Worm (Caenorhabditis elegans) whole organism, late embryonic: Measurements from ENCODE around the gene C49C8.1.

Source experiments
- C08G9.2 ChIP-seq: sonication (generic microtip); optimal IDR thresholded peaks from 2 replicates; lab custom pipeline; 2016; ENCODE audit warnings: mild to moderate bottlenecking, missing genetic modification characterization, moderate library complexity, missing compliant biosample characterization
- C38D4.7 ChIP-seq: fragments of 200-800 bp; sonication (Bioruptor generic); optimal IDR thresholded peaks from 2 replicates; lab custom pipeline; 2018; ENCODE audit warnings: mild to moderate bottlenecking, missing genetic modification characterization, moderate library complexity, missing compliant biosample characterization
- K02D7.2 ChIP-seq: sonication (generic microtip); optimal IDR thresholded peaks from 2 replicates; lab custom pipeline; 2017; ENCODE audit warnings: mild to moderate bottlenecking, missing genetic modification characterization, missing compliant biosample characterization
- Y22D7AL.16 ChIP-seq: sonication (generic microtip); optimal IDR thresholded peaks from 2 replicates; lab custom pipeline; 2016; ENCODE audit warnings: missing genetic modification characterization, missing compliant biosample characterization
- ama-1 ChIP-seq: fragments of 150-350 bp; optimal IDR thresholded peaks from 2 replicates; lab custom pipeline; 2014
- ceh-18 ChIP-seq: sonication (generic microtip); optimal IDR thresholded peaks from 2 replicates; lab custom pipeline; 2016; ENCODE audit warnings: missing genetic modification characterization, missing compliant biosample characterization
- ceh-19 ChIP-seq: fragments of 200-800 bp; sonication (Bioruptor generic); optimal IDR thresholded peaks from 2 replicates; lab custom pipeline; 2018; ENCODE audit warnings: mild to moderate bottlenecking, missing genetic modification characterization, missing compliant biosample characterization
- ceh-2 ChIP-seq: sonication (generic microtip); optimal IDR thresholded peaks from 2 replicates; lab custom pipeline; 2016; ENCODE audit warnings: missing genotype, missing genetic modification characterization, missing compliant biosample characterization
- ceh-30 ChIP-seq: fragments of 150-350 bp; optimal IDR thresholded peaks from 2 replicates; lab custom pipeline; 2014; ENCODE audit warnings: missing biosample characterization, missing genetic modification characterization
- ceh-31 ChIP-seq: sonication (generic microtip); optimal IDR thresholded peaks from 2 replicates; lab custom pipeline; 2016; ENCODE audit warnings: missing genetic modification characterization, missing compliant biosample characterization
- ceh-45 ChIP-seq: fragments of 200-800 bp; sonication (Bioruptor generic); IDR thresholded peaks from 2 replicates; pipeline ENCODE4 v1.3.6; 2022; ENCODE audit warnings: missing genetic modification reagents, missing genetic modification characterization, missing compliant biosample characterization
- ceh-48 ChIP-seq: sonication (generic microtip); optimal IDR thresholded peaks from 2 replicates; lab custom pipeline; 2016; ENCODE audit warnings: missing genetic modification characterization, inconsistent platforms, missing compliant biosample characterization
- ceh-6 ChIP-seq: fragments of 200-800 bp; sonication (Bioruptor generic); optimal IDR thresholded peaks from 2 replicates; lab custom pipeline; 2018; ENCODE audit warnings: mild to moderate bottlenecking, missing genetic modification characterization, missing compliant biosample characterization
- che-1 ChIP-seq: sonication (generic microtip); optimal IDR thresholded peaks from 2 replicates; lab custom pipeline; 2016; ENCODE audit warnings: mild to moderate bottlenecking, missing genetic modification characterization, missing compliant biosample characterization
- dmd-4 ChIP-seq: sonication (generic microtip); optimal IDR thresholded peaks from 2 replicates; lab custom pipeline; 2016; ENCODE audit warnings: borderline replicate concordance, missing genetic modification characterization, missing compliant biosample characterization
- eyg-1 ChIP-seq: sonication (generic microtip); optimal IDR thresholded peaks from 2 replicates; lab custom pipeline; 2016; ENCODE audit warnings: missing genotype, missing genetic modification characterization, missing compliant biosample characterization
- gmeb-2 ChIP-seq: sonication (generic microtip); optimal IDR thresholded peaks from 2 replicates; lab custom pipeline; 2016; ENCODE audit warnings: missing genetic modification characterization, inconsistent platforms, missing compliant biosample characterization
- hlh-13 ChIP-seq: fragments of 200-800 bp; sonication (Bioruptor generic); optimal IDR thresholded peaks from 2 replicates; lab custom pipeline; 2018; ENCODE audit warnings: mild to moderate bottlenecking, missing genetic modification characterization, missing compliant biosample characterization
- hlh-6 ChIP-seq: sonication (generic microtip); optimal IDR thresholded peaks from 2 replicates; lab custom pipeline; 2016; ENCODE audit warnings: missing genotype, missing genetic modification characterization, missing compliant biosample characterization
- madf-2 ChIP-seq: sonication (generic microtip); optimal IDR thresholded peaks from 2 replicates; lab custom pipeline; 2017; ENCODE audit warnings: missing genetic modification characterization, missing compliant biosample characterization
- nfya-1 ChIP-seq: sonication (generic microtip); optimal IDR thresholded peaks from 2 replicates; lab custom pipeline; 2017; ENCODE audit warnings: missing genetic modification characterization, mild to moderate bottlenecking, missing compliant biosample characterization, antibody characterized with exemption, moderate library complexity
- npax-4 ChIP-seq: sonication (generic microtip); optimal IDR thresholded peaks from 2 replicates; lab custom pipeline; 2016; ENCODE audit warnings: missing genetic modification characterization, missing compliant biosample characterization
- pax-1 ChIP-seq: fragments of 150-350 bp; optimal IDR thresholded peaks from 2 replicates; lab custom pipeline; 2014; ENCODE audit warnings: missing biosample characterization, missing genetic modification characterization
- pha-2 ChIP-seq: sonication (generic microtip); optimal IDR thresholded peaks from 2 replicates; lab custom pipeline; 2017; ENCODE audit warnings: mild to moderate bottlenecking, missing genetic modification characterization, missing compliant biosample characterization
- pha-4 ChIP-seq: fragments of 150-350 bp; optimal IDR thresholded peaks from 2 replicates; lab custom pipeline; 2018; ENCODE audit warnings: missing biosample characterization, missing genetic modification reagents, missing genetic modification characterization
- pros-1 ChIP-seq: fragments of 150-350 bp; optimal IDR thresholded peaks from 2 replicates; lab custom pipeline; 2014; ENCODE audit warnings: missing biosample characterization, missing genetic modification reagents, missing genetic modification characterization
- ref-2 ChIP-seq: sonication (generic microtip); optimal IDR thresholded peaks from 2 replicates; lab custom pipeline; 2016; ENCODE audit warnings: missing genetic modification characterization, missing compliant biosample characterization
- rnt-1 ChIP-seq: sonication (generic microtip); optimal IDR thresholded peaks from 2 replicates; lab custom pipeline; 2016; ENCODE audit warnings: missing genetic modification characterization, missing compliant biosample characterization
- sdc-2 ChIP-seq: sonication (generic microtip); optimal IDR thresholded peaks from 2 replicates; lab custom pipeline; 2016; ENCODE audit warnings: missing genotype, missing genetic modification characterization, missing compliant biosample characterization
- sox-2 ChIP-seq: fragments of 200-800 bp; sonication (Bioruptor generic); IDR thresholded peaks from 2 replicates; pipeline ENCODE4 v1.3.6; 2022; ENCODE audit warnings: missing genetic modification reagents, missing genetic modification characterization, missing compliant biosample characterization
- syd-9 ChIP-seq: sonication (generic microtip); optimal IDR thresholded peaks from 2 replicates; lab custom pipeline; 2016; ENCODE audit warnings: mild to moderate bottlenecking, missing genetic modification characterization, moderate library complexity, missing compliant biosample characterization
- tbx-2 ChIP-seq: sonication (generic microtip); optimal IDR thresholded peaks from 2 replicates; lab custom pipeline; 2016; ENCODE audit warnings: missing genetic modification characterization, missing compliant biosample characterization
- unc-42 ChIP-seq: sonication (generic microtip); optimal IDR thresholded peaks from 2 replicates; lab custom pipeline; 2016; ENCODE audit warnings: missing genotype, missing genetic modification characterization, missing compliant biosample characterization
- unc-55 ChIP-seq: sonication (generic microtip); optimal IDR thresholded peaks from 2 replicates; lab custom pipeline; 2017; ENCODE audit warnings: missing biosample characterization, missing genetic modification reagents, missing genetic modification characterization
- zip-5 ChIP-seq: sonication (generic microtip); optimal IDR thresholded peaks from 2 replicates; lab custom pipeline; 2016; ENCODE audit warnings: missing genetic modification characterization, missing compliant biosample characterization
- ztf-16 ChIP-seq: sonication (generic microtip); optimal IDR thresholded peaks from 2 replicates; lab custom pipeline; 2017; ENCODE audit warnings: missing genetic modification characterization, missing compliant biosample characterization

The C49C8.1 gene

ce11 chrIV:8620102-8620733 is 34.2 kb upstream of the C49C8.1 start, which contains the start of gene lin-49 (continued):
- TF ChIP-seq ceh-19 (GFP tag; lab: Kevin White, UChicago) = no peak
- TF ChIP-seq Y22D7AL.16 = no peak
- TF ChIP-seq rnt-1 (tag; lab: Kevin White, UChicago) = no peak
- no peak for TF ChIP-seq sox-2 (GFP tag; lab: Robert Waterston, UW)
- no peak for TF ChIP-seq C38D4.7 (GFP tag; lab: Kevin White, UChicago)
- no peak for TF ChIP-seq hlh-6 (tag; lab: Kevin White, UChicago)
- no peak for TF ChIP-seq ama-1 (lab: Kevin White, UChicago)
- peak; percentile 38 for TF ChIP-seq unc-55 (GFP tag; lab: Kevin White, UChicago)
- TF ChIP-seq ceh-48 (tag; lab: Kevin White, UChicago) = no peak
- no peak for TF ChIP-seq ztf-16
- no peak for TF ChIP-seq pha-2 (tag; lab: Kevin White, UChicago)
- no peak for TF ChIP-seq ceh-6 (GFP tag; lab: Kevin White, UChicago)
- TF ChIP-seq pha-4 (tag; lab: Kevin White, UChicago) = no peak
- TF ChIP-seq pax-1 (tag; lab: Kevin White, UChicago) = no peak
- no peak for TF ChIP-seq ceh-2 (tag; lab: Kevin White, UChicago)
- TF ChIP-seq syd-9 = no peak
- no peak for TF ChIP-seq ref-2 (tag; lab: Kevin White, UChicago)

ce11 chrIV:8625730-8626129 is 28.6 kb upstream of the C49C8.1 start:
- no peak for TF ChIP-seq dmd-4 (tag; lab: Kevin White, UChicago)
- no peak for TF ChIP-seq npax-4 (tag; lab: Kevin White, UChicago)
- TF ChIP-seq ceh-18 (tag; lab: Kevin White, UChicago) = no peak
- TF ChIP-seq nfya-1 (tag; lab: Kevin White, UChicago) = no peak
- TF ChIP-seq zip-5 (tag; lab: Kevin White, UChicago) = no peak
- TF ChIP-seq che-1 (tag; lab: Kevin White, UChicago) = no peak
- no peak for TF ChIP-seq gmeb-2 (tag; lab: Kevin White, UChicago)
- TF ChIP-seq pax-1 (tag; lab: Kevin White, UChicago) = no peak
- TF ChIP-seq eyg-1 (tag; lab: Kevin White, UChicago) = no peak
- TF ChIP-seq hlh-13 = no peak
- TF ChIP-seq, all 69 proteins: peak for 0

- TF ChIP-seq unc-42 (tag; lab: Kevin White, UChicago) (peak; percentile 77), tbx-2 (tag; lab: Kevin White, UChicago) (no peak), ceh-45 (GFP tag; lab: Robert Waterston, UW) (no peak), madf-2 (tag; lab: Kevin White, UChicago) (no peak), K02D7.2 (tag; lab: Kevin White, UChicago) (no peak)
Observed at ce11 chrIV:8626294-8626693, 28.1 kb upstream of the C49C8.1 start.

ce11 chrIV:8627328-8627727 is 27.1 kb upstream of the C49C8.1 start, which contains the start of gene F42A9.11:
F42A9.11 (plus strand) TSS chrIV:8627637.
- TF ChIP-seq hlh-6 (tag; lab: Kevin White, UChicago) = peak; percentile 53
- peak; percentile 17 for TF ChIP-seq C08G9.2 (tag; lab: Kevin White, UChicago)
- peak; percentile 14 for TF ChIP-seq pros-1 (tag; lab: Kevin White, UChicago)
- peak; percentile 4 for TF ChIP-seq ceh-18 (tag; lab: Kevin White, UChicago)
- no peak for TF ChIP-seq ztf-16
- TF ChIP-seq sdc-2 (tag; lab: Kevin White, UChicago) = peak; percentile 38
- TF ChIP-seq ceh-31 = peak; percentile 37
- TF ChIP-seq ceh-30 (tag; lab: Kevin White, UChicago) = no peak
- peak; percentile 8 for TF ChIP-seq tbx-2 (tag; lab: Kevin White, UChicago)
